Worm (Caenorhabditis elegans): Measurements from ENCODE around the gene rpl-18.

rpl-18 gene

ce11 chrIV:13777480-13777879 lies at the start of gene rpl-18:
Gene rpl-18, plus strand, starts transcription at chrIV:13777865.
- no peak for TF ChIP-seq klf-2 (GFP tag; conservative IDR thresholded peaks at IDR 0.05)
- TF ChIP-seq ztf-29 (GFP tag; IDR thresholded peaks at IDR 0.05): no peak
- no peak for TF ChIP-seq T22C8.4 (GFP tag; IDR thresholded peaks at IDR 0.05)
- no peak for TF ChIP-seq ref-1 (GFP tag; conservative IDR thresholded peaks at IDR 0.05)
- no peak for TF ChIP-seq flt-1 (GFP tag; IDR thresholded peaks at IDR 0.05)
- TF ChIP-seq ztf-23 (GFP tag; IDR thresholded peaks at IDR 0.05): no peak
- no peak for TF ChIP-seq tab-1 (GFP tag; IDR thresholded peaks at IDR 0.05)
- TF ChIP-seq cog-1 (tag; optimal IDR thresholded peaks at IDR 0.05): no peak
- no peak for TF ChIP-seq med-1 (GFP tag; optimal IDR thresholded peaks at IDR 0.05; ENCODE audit: insufficient read depth)

- no peak for TF ChIP-seq cog-1 (tag; optimal IDR thresholded peaks at IDR 0.05)
- TF ChIP-seq ztf-23 (GFP tag; IDR thresholded peaks at IDR 0.05): no peak
- TF ChIP-seq tab-1 (GFP tag; IDR thresholded peaks at IDR 0.05): no peak
- no peak for TF ChIP-seq klf-2 (GFP tag; conservative IDR thresholded peaks at IDR 0.05)
These were observed 49.8 kb upstream of the rpl-18 start for ce11 chrIV:13727865-13728264.

ce11 chrIV:13742244-13742643 lies 35.4 kb upstream of the rpl-18 start, which contains the start of gene C47A4.3:
Gene C47A4.3, minus strand, starts transcription at chrIV:13742344.
- TF ChIP-seq flt-1 (GFP tag; IDR thresholded peaks at IDR 0.05) (no peak), ztf-23 (GFP tag; IDR thresholded peaks at IDR 0.05) (no peak), tab-1 (GFP tag; IDR thresholded peaks at IDR 0.05) (no peak), ztf-29 (GFP tag; IDR thresholded peaks at IDR 0.05) (no peak), med-1 (GFP tag; optimal IDR thresholded peaks at IDR 0.05; ENCODE audit: insufficient read depth) (no peak), ref-1 (GFP tag; conservative IDR thresholded peaks at IDR 0.05) (no peak), cog-1 (tag; optimal IDR thresholded peaks at IDR 0.05) (no peak), klf-2 (GFP tag; conservative IDR thresholded peaks at IDR 0.05) (no peak), T22C8.4 (GFP tag; IDR thresholded peaks at IDR 0.05) (no peak)

DNA sequence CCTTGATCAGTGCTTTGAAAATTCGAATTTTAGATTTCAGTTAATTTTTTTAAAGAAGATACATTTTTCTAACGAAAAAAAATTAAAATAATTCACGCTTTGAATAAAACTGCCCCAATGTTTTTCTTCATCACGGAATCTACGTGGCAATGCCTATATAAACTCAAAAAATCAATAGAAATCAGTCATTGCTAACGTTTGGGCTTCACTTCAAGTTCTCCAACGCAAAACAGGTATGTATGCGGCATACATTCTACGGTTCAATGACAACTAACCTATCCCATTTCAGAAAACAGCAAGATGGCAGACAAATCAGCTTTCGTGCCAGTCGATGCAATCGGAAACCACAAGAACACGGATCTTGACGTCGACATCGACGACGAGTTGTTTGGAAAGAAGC lies 32.3 kb upstream of the rpl-18 start, which contains the start of gene C47A4.5:
C47A4.5 (plus strand) TSS at position 301 of the 400 bp plus-strand sequence.
- no peak for TF ChIP-seq ref-1 (GFP tag; conservative IDR thresholded peaks at IDR 0.05)
- TF ChIP-seq T22C8.4 (GFP tag; IDR thresholded peaks at IDR 0.05): no peak
- no peak for TF ChIP-seq ztf-29 (GFP tag; IDR thresholded peaks at IDR 0.05)
- TF ChIP-seq cog-1 (tag; optimal IDR thresholded peaks at IDR 0.05): no peak
- TF ChIP-seq med-1 (GFP tag; optimal IDR thresholded peaks at IDR 0.05; ENCODE audit: insufficient read depth): no peak
- no peak for TF ChIP-seq klf-2 (GFP tag; conservative IDR thresholded peaks at IDR 0.05)
- no peak for TF ChIP-seq ztf-23 (GFP tag; IDR thresholded peaks at IDR 0.05)

DNA sequence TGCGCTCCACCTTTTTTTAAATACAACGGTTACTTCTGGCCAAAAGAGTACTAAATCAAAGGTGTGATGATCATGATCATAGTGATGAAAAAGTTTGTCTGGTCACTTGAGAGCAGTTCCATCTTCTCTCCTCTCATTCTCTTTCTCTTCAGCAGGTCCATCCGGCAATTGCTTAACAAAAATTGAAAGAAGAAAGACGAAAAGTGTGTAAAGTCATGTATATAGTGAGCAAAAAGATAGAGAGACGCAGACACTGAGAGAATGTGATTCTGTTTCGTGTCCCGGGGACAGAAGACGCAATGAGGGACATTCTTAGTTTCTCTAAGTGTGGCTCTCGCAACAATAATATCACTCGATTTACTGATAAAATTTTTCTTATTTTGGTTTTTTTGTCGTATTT lies 28.9 kb upstream of the rpl-18 start:
- TF ChIP-seq T22C8.4 (GFP tag; IDR thresholded peaks at IDR 0.05) (no peak), ref-1 (GFP tag; conservative IDR thresholded peaks at IDR 0.05) (no peak), ztf-23 (GFP tag; IDR thresholded peaks at IDR 0.05) (no peak), med-1 (GFP tag; optimal IDR thresholded peaks at IDR 0.05; ENCODE audit: insufficient read depth) (no peak), cog-1 (tag; optimal IDR thresholded peaks at IDR 0.05) (no peak), ztf-29 (GFP tag; IDR thresholded peaks at IDR 0.05) (no peak), klf-2 (GFP tag; conservative IDR thresholded peaks at IDR 0.05) (no peak), flt-1 (GFP tag; IDR thresholded peaks at IDR 0.05) (no peak)

DNA sequence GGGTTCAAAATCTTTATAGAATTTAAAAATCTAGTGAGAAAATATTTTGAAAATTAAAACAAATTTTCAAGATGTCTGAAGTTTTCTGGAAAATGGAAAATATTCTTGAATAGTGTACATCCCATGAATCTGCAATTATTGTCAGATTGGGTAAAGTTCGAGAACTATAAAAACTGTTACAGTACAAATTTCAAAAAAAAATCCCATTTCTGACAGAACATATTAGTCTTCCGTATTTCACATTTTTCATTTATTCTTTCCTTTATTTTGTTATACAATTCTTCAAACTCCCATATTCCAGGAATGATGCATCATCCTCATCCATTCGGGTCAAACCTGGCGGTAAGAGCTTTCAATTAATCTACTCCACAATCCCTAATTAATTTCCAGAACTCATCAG lies 27.6 kb upstream of the rpl-18 start, which contains the start of gene sorb-1:
sorb-1 (plus strand) TSS at position 301 of the 400 bp plus-strand sequence.
- TF ChIP-seq ztf-23 (GFP tag; IDR thresholded peaks at IDR 0.05): no peak

- TF ChIP-seq T22C8.4 (GFP tag; IDR thresholded peaks at IDR 0.05): no peak
- no peak for TF ChIP-seq tab-1 (GFP tag; IDR thresholded peaks at IDR 0.05)
- no peak for TF ChIP-seq ztf-29 (GFP tag; IDR thresholded peaks at IDR 0.05)
- no peak for TF ChIP-seq flt-1 (GFP tag; IDR thresholded peaks at IDR 0.05)
- no peak for TF ChIP-seq cog-1 (tag; optimal IDR thresholded peaks at IDR 0.05)
- no peak for TF ChIP-seq med-1 (GFP tag; optimal IDR thresholded peaks at IDR 0.05; ENCODE audit: insufficient read depth)
- TF ChIP-seq ztf-23 (GFP tag; IDR thresholded peaks at IDR 0.05): no peak
- no peak for TF ChIP-seq ref-1 (GFP tag; conservative IDR thresholded peaks at IDR 0.05)
- TF ChIP-seq klf-2 (GFP tag; conservative IDR thresholded peaks at IDR 0.05): no peak
These were observed 22.0 kb upstream of the rpl-18 start for ce11 chrIV:13755619-13756018.

DNA sequence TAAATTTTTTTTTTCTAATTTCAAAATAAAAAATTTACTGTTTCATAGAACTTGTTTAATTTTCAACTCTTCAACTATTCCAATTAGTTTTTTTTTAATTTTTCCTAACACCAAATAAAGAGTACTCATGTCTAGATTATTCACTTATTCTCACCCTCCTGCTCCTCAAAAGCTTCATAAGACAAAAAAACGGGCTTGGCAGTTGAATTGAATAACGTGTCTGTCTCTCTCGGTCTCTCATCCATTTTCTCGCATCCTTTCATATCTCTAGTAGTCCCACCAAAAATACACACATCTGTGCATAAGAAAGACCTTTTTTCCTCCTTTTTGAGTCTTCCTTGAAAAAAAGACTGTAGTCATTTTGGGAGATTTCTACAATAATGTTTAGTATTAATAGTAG lies 14.2 kb upstream of the rpl-18 start:
- TF ChIP-seq ztf-23 (GFP tag; IDR thresholded peaks at IDR 0.05) (no peak), flt-1 (GFP tag; IDR thresholded peaks at IDR 0.05) (no peak), klf-2 (GFP tag; conservative IDR thresholded peaks at IDR 0.05) (no peak), ztf-29 (GFP tag; IDR thresholded peaks at IDR 0.05) (no peak), T22C8.4 (GFP tag; IDR thresholded peaks at IDR 0.05) (no peak), ref-1 (GFP tag; conservative IDR thresholded peaks at IDR 0.05) (no peak)

DNA sequence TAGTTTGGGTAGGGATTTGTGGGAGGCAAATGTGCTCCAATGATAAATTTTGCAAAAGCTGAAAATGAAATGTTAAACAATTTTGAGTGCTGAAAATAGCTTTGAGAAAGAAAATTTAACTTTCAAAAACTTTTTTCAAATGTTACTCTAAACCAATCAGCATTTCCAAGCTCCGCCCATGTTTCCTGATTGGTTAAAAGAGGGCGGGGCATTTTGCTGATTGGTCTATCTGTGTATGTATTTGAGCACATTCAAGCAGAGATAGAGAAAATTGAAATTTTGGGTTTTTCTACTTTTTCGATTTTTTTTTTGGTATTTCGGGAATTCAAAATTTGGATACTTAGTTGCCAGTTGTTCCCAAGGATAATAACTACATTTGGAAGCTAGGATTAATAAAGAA lies 13.0 kb upstream of the rpl-18 start:
- no peak for TF ChIP-seq ztf-29 (GFP tag; IDR thresholded peaks at IDR 0.05)
- TF ChIP-seq klf-2 (GFP tag; conservative IDR thresholded peaks at IDR 0.05): no peak
- TF ChIP-seq med-1 (GFP tag; optimal IDR thresholded peaks at IDR 0.05; ENCODE audit: insufficient read depth): no peak
- no peak for TF ChIP-seq cog-1 (tag; optimal IDR thresholded peaks at IDR 0.05)
- no peak for TF ChIP-seq ref-1 (GFP tag; conservative IDR thresholded peaks at IDR 0.05)
- no peak for TF ChIP-seq T22C8.4 (GFP tag; IDR thresholded peaks at IDR 0.05)
- no peak for TF ChIP-seq tab-1 (GFP tag; IDR thresholded peaks at IDR 0.05)
- no peak for TF ChIP-seq ztf-23 (GFP tag; IDR thresholded peaks at IDR 0.05)
- no peak for TF ChIP-seq flt-1 (GFP tag; IDR thresholded peaks at IDR 0.05)

- TF ChIP-seq ref-1 (GFP tag; conservative IDR thresholded peaks at IDR 0.05) (no peak), ztf-23 (GFP tag; IDR thresholded peaks at IDR 0.05) (no peak), tab-1 (GFP tag; IDR thresholded peaks at IDR 0.05) (no peak), med-1 (GFP tag; optimal IDR thresholded peaks at IDR 0.05; ENCODE audit: insufficient read depth) (no peak), klf-2 (GFP tag; conservative IDR thresholded peaks at IDR 0.05) (no peak), flt-1 (GFP tag; IDR thresholded peaks at IDR 0.05) (no peak), cog-1 (tag; optimal IDR thresholded peaks at IDR 0.05) (no peak), T22C8.4 (GFP tag; IDR thresholded peaks at IDR 0.05) (no peak), ztf-29 (GFP tag; IDR thresholded peaks at IDR 0.05) (no peak)
These were observed 3.1 kb upstream of the rpl-18 start, which contains the start of gene Y45F10D.2 for ce11 chrIV:13774578-13774977. Gene Y45F10D.2, minus strand, starts transcription at chrIV:13774678.
